Fruit fly (Drosophila melanogaster) Kc167 (cell line): ENCODE measurements around the gene CG6071.

Experiments
- psq ChIP-seq: fragments of >200 bp; optimal IDR thresholded peaks from 2 replicates; lab custom pipeline; 2017; ENCODE audit warnings: missing external identifiers
- ttk ChIP-seq: sonication (Bioruptor generic); optimal IDR thresholded peaks from 2 replicates; lab custom pipeline; 2017; ENCODE audit warnings: missing external identifiers

DNA sequence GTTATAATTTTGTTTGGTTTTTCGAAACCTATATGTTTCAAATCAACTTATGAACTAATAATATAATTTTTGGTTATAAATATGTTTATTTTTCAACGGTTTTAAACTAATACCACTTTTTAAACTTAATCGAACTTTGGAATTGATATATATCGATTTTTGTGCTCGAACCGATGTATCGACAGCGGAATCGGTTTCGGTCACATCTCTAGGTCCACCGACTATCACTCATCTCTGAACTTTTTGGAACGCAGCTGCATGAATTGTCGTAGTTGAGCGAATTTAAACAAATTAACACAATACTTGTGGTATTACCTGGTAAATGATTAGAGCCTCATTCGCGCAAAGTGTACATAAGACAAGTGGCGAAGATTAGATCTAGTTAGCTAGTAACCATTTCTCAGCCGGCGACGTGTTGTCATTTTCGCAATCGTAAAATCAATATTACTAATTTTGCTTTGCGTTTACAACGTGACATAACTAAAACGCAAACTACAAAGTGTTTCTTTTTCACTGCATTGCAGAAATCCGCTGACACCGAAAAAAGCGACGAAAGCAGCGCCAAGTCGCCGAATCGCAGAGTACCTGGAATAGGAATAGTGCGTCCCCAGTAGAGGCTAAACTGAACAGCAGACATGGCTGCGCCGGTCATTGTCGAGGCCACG is 17.9 kb downstream of the CG6071 start, which contains the start of gene Apt1:
- no peak for TF ChIP-seq ttk (lab: Kevin White, UChicago)
- no peak for TF ChIP-seq psq (lab: Kevin White, UChicago)
